Fruit fly (Drosophila melanogaster) whole organism, embryonic: ENCODE results near the gene CG12301.

Source experiments
- Awh ChIP-seq: fragments of 200-800 bp; sonication (Bioruptor generic); IDR thresholded peaks from 2 replicates; pipeline ENCODE4, ENCODE4 v1.3.6; 2022; ENCODE audit warnings: missing biosample characterization, missing genetic modification characterization
- Bteb2 ChIP-seq: fragments of 200-800 bp; sonication (Bioruptor generic); optimal IDR thresholded peaks from 2 replicates; lab custom pipeline; 2016; ENCODE audit warnings: missing biosample characterization, missing genetic modification characterization
- C15 ChIP-seq: fragments of 200-800 bp; sonication (Bioruptor generic); IDR thresholded peaks from 3 replicates; pipeline ENCODE4 v1.3.6; 2022; ENCODE audit warnings: missing biosample characterization, missing genetic modification characterization
- CG10209 ChIP-seq: fragments of 200-800 bp; sonication (Bioruptor generic); optimal IDR thresholded peaks from 3 replicates; lab custom pipeline; 2017; ENCODE audit warnings: missing biosample characterization, mild to moderate bottlenecking, missing genetic modification characterization, missing genetic modification reagents
- CG10321 ChIP-seq: fragments of 200-800 bp; sonication (Bioruptor generic); IDR thresholded peaks from 2 replicates; pipeline ENCODE4 v1.3.6; 2022; ENCODE audit warnings: missing biosample characterization, missing genetic modification characterization
- CG11085 ChIP-seq: fragments of 200-800 bp; sonication (Bioruptor generic); IDR thresholded peaks from 2 replicates; pipeline ENCODE4 v1.3.6; 2022; ENCODE audit warnings: missing biosample characterization, missing genetic modification characterization
- CG12236 ChIP-seq: fragments of 200-800 bp; sonication (Bioruptor generic); optimal IDR thresholded peaks from 2 replicates; lab custom pipeline; 2016; ENCODE audit warnings: missing biosample characterization, missing genetic modification characterization
- CG1233 ChIP-seq: fragments of 200-800 bp; sonication (Bioruptor generic); optimal IDR thresholded peaks from 4 replicates; lab custom pipeline; 2018; ENCODE audit warnings: missing biosample characterization, mild to moderate bottlenecking, missing genetic modification characterization
- CG12659 ChIP-seq: fragments of 200-800 bp; sonication (Bioruptor generic); optimal IDR thresholded peaks from 3 replicates; lab custom pipeline; 2017; ENCODE audit warnings: mild to moderate bottlenecking, missing biosample characterization, missing genetic modification reagents, missing genetic modification characterization
- CG13287 ChIP-seq: fragments of 200-800 bp; sonication (Bioruptor generic); IDR thresholded peaks from 2 replicates; pipeline ENCODE4 v1.3.6; 2022; ENCODE audit warnings: missing biosample characterization, missing genetic modification characterization; ENCODE audit not compliant: partially characterized antibody
- CG14050 ChIP-seq: fragments of 200-800 bp; sonication (Bioruptor generic); IDR thresholded peaks from 3 replicates; pipeline ENCODE4 v1.3.6; 2022; ENCODE audit warnings: missing biosample characterization, missing genetic modification characterization
- CG14710 ChIP-seq: fragments of 200-800 bp; sonication (Bioruptor generic); optimal IDR thresholded peaks from 3 replicates; lab custom pipeline; 2019; ENCODE audit warnings: missing biosample characterization, mild to moderate bottlenecking, missing genetic modification characterization, moderate library complexity
- CG17612 ChIP-seq: fragments of 200-800 bp; sonication (Bioruptor generic); IDR thresholded peaks from 2 replicates; pipeline ENCODE4 v1.3.6; 2022; ENCODE audit warnings: missing biosample characterization, missing genetic modification characterization
- CG1832 ChIP-seq: fragments of 200-800 bp; sonication (Bioruptor generic); optimal IDR thresholded peaks from 2 replicates; lab custom pipeline; 2017; ENCODE audit warnings: missing biosample characterization, mild to moderate bottlenecking, missing genetic modification characterization, inconsistent platforms
- CG2129 ChIP-seq: fragments of 200-800 bp; sonication (Bioruptor generic); IDR thresholded peaks from 2 replicates; pipeline ENCODE4 v1.3.6; 2022; ENCODE audit warnings: missing biosample characterization, missing genetic modification characterization; ENCODE audit not compliant: partially characterized antibody
- CG3407 ChIP-seq: fragments of 200-800 bp; sonication (Bioruptor generic); optimal IDR thresholded peaks from 2 replicates; lab custom pipeline; 2018; ENCODE audit warnings: missing biosample characterization, mild to moderate bottlenecking, missing genetic modification characterization
- CG4360 ChIP-seq: fragments of 200-800 bp; sonication (Bioruptor generic); IDR thresholded peaks from 2 replicates; pipeline ENCODE4 v1.3.6; 2022; ENCODE audit warnings: missing biosample characterization, missing genetic modification characterization
- CG6683 ChIP-seq: fragments of 200-800 bp; sonication (Bioruptor generic); optimal IDR thresholded peaks from 2 replicates; lab custom pipeline; 2017; ENCODE audit warnings: missing biosample characterization, mild to moderate bottlenecking, missing genetic modification characterization, missing genetic modification reagents
- CG7357 ChIP-seq: fragments of 200-800 bp; sonication (Bioruptor generic); IDR thresholded peaks from 3 replicates; pipeline ENCODE4 v1.3.6; 2022; ENCODE audit warnings: missing biosample characterization, missing genetic modification characterization
- CHES-1-like ChIP-seq: fragments of 200-800 bp; sonication (Bioruptor generic); optimal IDR thresholded peaks from 2 replicates; lab custom pipeline; 2016; ENCODE audit warnings: missing biosample characterization, missing genetic modification characterization
- Dfd ChIP-seq, 2 experiments: fragments of >200 bp; optimal IDR thresholded peaks; 2 replicates each; lab custom pipeline; 2017; ENCODE audit warnings: missing biosample characterization in 2 of 2, missing genetic modification characterization in 2 of 2
- Dip3 ChIP-seq: fragments of 200-800 bp; sonication (Bioruptor generic); optimal IDR thresholded peaks from 3 replicates; lab custom pipeline; 2016; ENCODE audit warnings: missing biosample characterization, missing genetic modification characterization
- Hey ChIP-seq: fragments of 200-800 bp; sonication (Bioruptor generic); optimal IDR thresholded peaks from 3 replicates; lab custom pipeline; 2018; ENCODE audit warnings: missing biosample characterization, mild to moderate bottlenecking, missing genetic modification characterization
- Hr3 ChIP-seq: fragments of 200-800 bp; sonication (Bioruptor generic); optimal IDR thresholded peaks from 3 replicates; lab custom pipeline; 2016; ENCODE audit warnings: missing biosample characterization, missing genetic modification characterization
- Hr39 ChIP-seq: fragments of >200 bp; optimal IDR thresholded peaks from 2 replicates; lab custom pipeline; 2017
- Lpt ChIP-seq: fragments of >200 bp; optimal IDR thresholded peaks from 2 replicates; lab custom pipeline; 2018; ENCODE audit warnings: missing biosample characterization, missing genetic modification characterization
- NC2β ChIP-seq: fragments of 200-800 bp; sonication (Bioruptor generic); optimal IDR thresholded peaks from 2 replicates; lab custom pipeline; 2016; ENCODE audit warnings: missing biosample characterization, missing genetic modification characterization
- NK7.1 ChIP-seq: fragments of 200-800 bp; sonication (Bioruptor generic); optimal IDR thresholded peaks from 3 replicates; lab custom pipeline; 2016; ENCODE audit warnings: missing biosample characterization, missing genetic modification characterization
- Nf-YB ChIP-seq: fragments of 200-800 bp; sonication (Bioruptor generic); optimal IDR thresholded peaks from 3 replicates; lab custom pipeline; 2019; ENCODE audit warnings: missing biosample characterization, mild to moderate bottlenecking, missing genetic modification characterization, moderate library complexity
- Nf-YC ChIP-seq: fragments of 200-800 bp; optimal IDR thresholded peaks from 3 replicates; lab custom pipeline; 2019; ENCODE audit warnings: missing biosample characterization, mild to moderate bottlenecking, missing genetic modification characterization, moderate library complexity
- Oli ChIP-seq: fragments of 200-800 bp; sonication (Bioruptor generic); optimal IDR thresholded peaks from 2 replicates; lab custom pipeline; 2018; ENCODE audit warnings: missing biosample characterization, mild to moderate bottlenecking, missing genetic modification characterization, moderate library complexity
- Opbp ChIP-seq: fragments of 200-800 bp; sonication (Bioruptor generic); IDR thresholded peaks from 3 replicates; pipeline ENCODE4 v1.3.6; 2022; ENCODE audit warnings: missing biosample characterization, missing genetic modification characterization; ENCODE audit not compliant: partially characterized antibody
- Poxn ChIP-seq: fragments of 200-800 bp; sonication (Bioruptor generic); IDR thresholded peaks from 2 replicates; pipeline ENCODE4 v1.3.6; 2022; ENCODE audit warnings: missing biosample characterization, missing genetic modification characterization
- Rx ChIP-seq: fragments of 200-800 bp; sonication (Bioruptor generic); IDR thresholded peaks from 2 replicates; pipeline ENCODE4 v1.3.6; 2022; ENCODE audit warnings: missing biosample characterization, missing genetic modification characterization
- Sox100B ChIP-seq: fragments of 200-800 bp; sonication (Bioruptor generic); optimal IDR thresholded peaks from 3 replicates; lab custom pipeline; 2018; ENCODE audit warnings: missing biosample characterization, mild to moderate bottlenecking, missing genetic modification characterization
- Xrp1 ChIP-seq: fragments of 200-800 bp; sonication (Bioruptor generic); IDR thresholded peaks from 2 replicates; pipeline ENCODE4 v1.3.6; 2022; ENCODE audit warnings: missing biosample characterization, missing genetic modification characterization
- az2 ChIP-seq: fragments of 200-800 bp; sonication (Bioruptor generic); optimal IDR thresholded peaks from 3 replicates; lab custom pipeline; 2016; ENCODE audit warnings: missing biosample characterization, missing genetic modification characterization
- btn ChIP-seq: fragments of 200-800 bp; sonication (Bioruptor generic); optimal IDR thresholded peaks from 2 replicates; lab custom pipeline; 2016; ENCODE audit warnings: missing biosample characterization, missing genetic modification characterization
- cg ChIP-seq: fragments of 200-800 bp; sonication (Bioruptor generic); optimal IDR thresholded peaks from 3 replicates; lab custom pipeline; 2019; ENCODE audit warnings: missing biosample characterization, mild to moderate bottlenecking, missing genetic modification characterization, moderate library complexity
- dmrt99B ChIP-seq: fragments of 200-800 bp; sonication (Bioruptor generic); optimal IDR thresholded peaks from 2 replicates; lab custom pipeline; 2018; ENCODE audit warnings: missing biosample characterization, mild to moderate bottlenecking, missing genetic modification characterization, moderate library complexity
- exex ChIP-seq: fragments of 200-800 bp; sonication (Bioruptor generic); optimal IDR thresholded peaks from 4 replicates; lab custom pipeline; 2018; ENCODE audit warnings: missing biosample characterization, mild to moderate bottlenecking, missing genetic modification characterization, moderate library complexity
- fd3F ChIP-seq: fragments of 200-800 bp; sonication (Bioruptor generic); optimal IDR thresholded peaks from 2 replicates; lab custom pipeline; 2018; ENCODE audit warnings: missing biosample characterization, mild to moderate bottlenecking, missing genetic modification characterization, moderate library complexity
- gsb ChIP-seq: fragments of 200-800 bp; sonication (Bioruptor generic); IDR thresholded peaks from 2 replicates; pipeline ENCODE4 v1.3.6; 2022; ENCODE audit warnings: missing biosample characterization, missing genetic modification characterization
- gsb-n ChIP-seq: fragments of 200-800 bp; sonication (Bioruptor generic); optimal IDR thresholded peaks from 3 replicates; lab custom pipeline; 2018; ENCODE audit warnings: missing biosample characterization, mild to moderate bottlenecking, missing genetic modification characterization
- hth ChIP-seq: fragments of >200 bp; optimal IDR thresholded peaks from 2 replicates; lab custom pipeline; 2017; ENCODE audit warnings: inconsistent platforms
- phol ChIP-seq: fragments of 200-800 bp; sonication (Bioruptor generic); optimal IDR thresholded peaks from 3 replicates; lab custom pipeline; 2018; ENCODE audit warnings: missing biosample characterization, mild to moderate bottlenecking, missing genetic modification characterization, moderate library complexity
- sima ChIP-seq: fragments of 200-800 bp; sonication (Bioruptor generic); optimal IDR thresholded peaks from 2 replicates; lab custom pipeline; 2016; ENCODE audit warnings: missing biosample characterization, missing genetic modification characterization
- trem ChIP-seq: fragments of 200-800 bp; optimal IDR thresholded peaks from 3 replicates; lab custom pipeline; 2019; ENCODE audit warnings: missing biosample characterization, mild to moderate bottlenecking, missing genetic modification characterization, moderate library complexity
- twi ChIP-seq: fragments of 200-800 bp; optimal IDR thresholded peaks from 2 replicates; lab custom pipeline; 2019; ENCODE audit warnings: missing biosample characterization, mild to moderate bottlenecking, missing genetic modification characterization, moderate library complexity
- yki ChIP-seq: fragments of >200 bp; optimal IDR thresholded peaks from 3 replicates; lab custom pipeline; 2018

CG12301 gene

dm6 chr3L:15587445-15588381, 7.1 kb downstream of the CG12301 start, which contains the start of gene CG7656 (continued):
- TF ChIP-seq exex (no peak), Hr3 (GFP tag; lab: Kevin White, UChicago) (peak; percentile 45), Sox100B (no peak), NK7.1 (GFP tag; lab: Kevin White, UChicago) (peak; percentile 33), CG11085 (no peak), btn (GFP tag; lab: Kevin White, UChicago) (peak; percentile 62), Rx (GFP tag; lab: Robert Waterston, UW) (0 out of 2 replicates have a peak, but pooled peaks have one; percentile 10), CG3407 (GFP tag; lab: Kevin White, UChicago) (no peak), CG14050 (GFP tag; lab: Robert Waterston, UW) (peak; percentile 25; the same call in 2 of the 3 replicates), trem (tag; lab: Kevin White, UChicago) (no peak), Xrp1 (GFP tag; lab: Robert Waterston, UW) (peak; percentile 61; the same call in 1 of the 2 replicates), Nf-YB (GFP tag; lab: Kevin White, UChicago) (no peak), gsb-n (peak; percentile 4), Hey (tag; lab: Kevin White, UChicago) (no peak), CG1233 (GFP tag; lab: Kevin White, UChicago) (no peak), Oli (tag; lab: Kevin White, UChicago) (peak; percentile 1), Awh (GFP tag; lab: Robert Waterston, UW) (peak; percentile 74), CG2129 (GFP tag; lab: Robert Waterston, UW) (no peak), C15 (no peak), hth (lab: Kevin White, UChicago) (no peak), NC2β (peak; percentile 72), twi (tag; lab: Kevin White, UChicago) (no peak), CG14710 (no peak), cg (GFP tag; lab: Kevin White, UChicago) (no peak), phol (tag; lab: Kevin White, UChicago) (peak; percentile 41), CG10321 (GFP tag; lab: Robert Waterston, UW) (peak; percentile 45; the same call in 1 of the 2 replicates), dmrt99B (tag; lab: Kevin White, UChicago) (peak; percentile 50), CG12236 (GFP tag; lab: Kevin White, UChicago) (peak; percentile 37), fd3F (GFP tag; lab: Kevin White, UChicago) (no peak), Dip3 (GFP tag; lab: Kevin White, UChicago) (peak; percentile 59), Bteb2 (GFP tag; lab: Kevin White, UChicago) (peak; percentile 2), CG7357 (no peak), CG4360 (GFP tag; lab: Robert Waterston, UW) (peak; percentile 65; the same call in 1 of the 2 replicates), az2 (peak; percentile 41), Nf-YC (tag; lab: Kevin White, UChicago) (no peak), CG1832 (no peak), Poxn (GFP tag; lab: Robert Waterston, UW) (no peak), CG10209 (peak; percentile 22), CG12659 (GFP tag; lab: Kevin White, UChicago) (peak; percentile 2), Lpt (GFP tag; lab: Kevin White, UChicago) (no peak), CG17612 (GFP tag; lab: Robert Waterston, UW) (peak; percentile 37; the same call in 1 of the 2 replicates), sima (GFP tag; lab: Kevin White, UChicago) (no peak), yki (lab: Kevin White, UChicago) (peak; percentile 10), CG13287 (GFP tag; lab: Robert Waterston, UW) (no peak; the same call in 1 of the 2 replicates), Opbp (GFP tag; lab: Robert Waterston, UW) (no peak), CHES-1-like (GFP tag; lab: Kevin White, UChicago) (peak; percentile 89), gsb (peak; percentile 32; the same call in 1 of the 2 replicates), Hr39 (lab: Kevin White, UChicago) (no peak), Dfd (GFP tag; optimal IDR thresholded peaks at IDR 0.05; lab: Kevin White, UChicago) (no peak), CG6683 (GFP tag; lab: Kevin White, UChicago) (no peak)
